Fruit fly (Drosophila melanogaster) whole organism, wandering third instar larva: ENCODE results near the gene Eip63F-1.

ENCODE experiments used
- Abd-B ChIP-seq: fragments of >200 bp; optimal IDR thresholded peaks from 2 replicates; lab custom pipeline; 2017; ENCODE audit warnings: missing biosample characterization, missing genetic modification characterization
- CG32264 ChIP-seq: fragments of 200-800 bp; sonication (Bioruptor generic); optimal IDR thresholded peaks from 2 replicates; lab custom pipeline; 2016; ENCODE audit warnings: missing biosample characterization, missing genetic modification characterization
- CG9705 ChIP-seq: fragments of 200-800 bp; sonication (Bioruptor generic); optimal IDR thresholded peaks from 2 replicates; lab custom pipeline; 2018; ENCODE audit warnings: missing biosample characterization, mild to moderate bottlenecking, missing genetic modification characterization
- CrebA ChIP-seq: fragments of 200-800 bp; sonication (Bioruptor generic); optimal IDR thresholded peaks from 2 replicates; lab custom pipeline; 2016; ENCODE audit warnings: missing biosample characterization, mild to moderate bottlenecking, missing genetic modification characterization, borderline replicate concordance
- Dfd ChIP-seq: fragments of >200 bp; optimal IDR thresholded peaks from 2 replicates; lab custom pipeline; 2017; ENCODE audit warnings: missing biosample characterization, missing genetic modification characterization
- Dif ChIP-seq: fragments of 200-275, 200-300 bp; sonication (Bioruptor generic); optimal IDR thresholded peaks from 2 replicates; lab custom pipeline; 2018; ENCODE audit warnings: missing biosample characterization, missing genetic modification characterization; ENCODE audit not compliant: partially characterized antibody
- HLH106 ChIP-seq: fragments of 200-800 bp; optimal IDR thresholded peaks from 3 replicates; lab custom pipeline; 2019; ENCODE audit warnings: missing biosample characterization, mild to moderate bottlenecking, missing genetic modification characterization, moderate library complexity
- Hnf4 ChIP-seq: fragments of 200-800 bp; sonication (Bioruptor generic); optimal IDR thresholded peaks from 2 replicates; lab custom pipeline; 2016; ENCODE audit warnings: missing biosample characterization, mild to moderate bottlenecking, missing genetic modification characterization
- Hr78 ChIP-seq: fragments of >200 bp; optimal IDR thresholded peaks from 2 replicates; lab custom pipeline; 2017; ENCODE audit warnings: missing biosample characterization, missing genetic modification characterization
- Hr83 ChIP-seq: fragments of 200-300 bp; sonication (Bioruptor generic); optimal IDR thresholded peaks from 2 replicates; lab custom pipeline; 2016; ENCODE audit warnings: missing biosample characterization, mild to moderate bottlenecking, missing genetic modification characterization, moderate library complexity; ENCODE audit not compliant: poor library complexity, severe bottlenecking
- Mio ChIP-seq: sonication (Bioruptor generic); optimal IDR thresholded peaks from 2 replicates; lab custom pipeline; 2016; ENCODE audit warnings: missing biosample characterization, missing genetic modification characterization
- Myc ChIP-seq: fragments of >200 bp; optimal IDR thresholded peaks from 2 replicates; lab custom pipeline; 2017
- OdsH ChIP-seq: fragments of 200-800 bp; sonication (Bioruptor generic); optimal IDR thresholded peaks from 2 replicates; lab custom pipeline; 2016; ENCODE audit warnings: missing biosample characterization, mild to moderate bottlenecking, missing genetic modification characterization
- Rel ChIP-seq, 2 experiments: fragments of 200-800 bp; sonication (Bioruptor generic) in 1 of 2; optimal IDR thresholded peaks; 2 replicates in 1 of 2; 3 replicates in 1 of 2; lab custom pipeline; 2016 to 2019; ENCODE audit warnings: mild to moderate bottlenecking in 2 of 2, missing biosample characterization in 2 of 2, missing genetic modification characterization in 2 of 2, moderate library complexity in 1 of 2
- Sp1 ChIP-seq: fragments of 200-800 bp; sonication (Bioruptor generic); optimal IDR thresholded peaks from 3 replicates; lab custom pipeline; 2019; ENCODE audit warnings: missing biosample characterization, mild to moderate bottlenecking, missing genetic modification characterization, moderate library complexity
- Vsx2 ChIP-seq: fragments of 200-300, 225-300 bp; sonication (Bioruptor generic); optimal IDR thresholded peaks from 2 replicates; lab custom pipeline; 2018; ENCODE audit warnings: missing biosample characterization, missing genetic modification characterization; ENCODE audit not compliant: partially characterized antibody
- br ChIP-seq: fragments of 200-800 bp; sonication (Bioruptor generic); optimal IDR thresholded peaks from 2 replicates; lab custom pipeline; 2016; ENCODE audit warnings: missing biosample characterization, missing genetic modification characterization
- brk ChIP-seq: fragments of 200-800 bp; sonication (Bioruptor generic); optimal IDR thresholded peaks from 2 replicates; lab custom pipeline; 2016; ENCODE audit warnings: missing biosample characterization, mild to moderate bottlenecking, missing genetic modification characterization
- dmrt93B ChIP-seq: fragments of 200-800 bp; sonication (Bioruptor generic); optimal IDR thresholded peaks from 2 replicates; lab custom pipeline; 2018; ENCODE audit warnings: missing biosample characterization, mild to moderate bottlenecking, missing genetic modification characterization
- dsf ChIP-seq: sonication (Bioruptor generic); optimal IDR thresholded peaks from 2 replicates; lab custom pipeline; 2016; ENCODE audit warnings: missing biosample characterization, missing genetic modification characterization, borderline replicate concordance
- ey ChIP-seq: fragments of 200-800 bp; sonication (Bioruptor generic); optimal IDR thresholded peaks from 2 replicates; lab custom pipeline; 2016; ENCODE audit warnings: missing biosample characterization, missing genetic modification characterization
- h ChIP-seq: fragments of 200-800 bp; sonication (Bioruptor generic); optimal IDR thresholded peaks from 3 replicates; lab custom pipeline; 2016; ENCODE audit warnings: missing biosample characterization, mild to moderate bottlenecking, missing genetic modification characterization
- jim ChIP-seq: fragments of 175-275, 200-325 bp; sonication (Bioruptor generic); optimal IDR thresholded peaks from 2 replicates; lab custom pipeline; 2016; ENCODE audit warnings: missing biosample characterization, mild to moderate bottlenecking, missing genetic modification characterization
- pan ChIP-seq: fragments of >200 bp; optimal IDR thresholded peaks from 2 replicates; lab custom pipeline; 2017
- rgr ChIP-seq: fragments of 200-800 bp; sonication (Bioruptor generic); optimal IDR thresholded peaks from 3 replicates; lab custom pipeline; 2016; ENCODE audit warnings: missing biosample characterization, mild to moderate bottlenecking, missing genetic modification characterization
- sage ChIP-seq: fragments of 200-800 bp; sonication (Bioruptor generic); optimal IDR thresholded peaks from 2 replicates; lab custom pipeline; 2016; ENCODE audit warnings: missing biosample characterization, mild to moderate bottlenecking, missing genetic modification characterization
- sv ChIP-seq: fragments of 200-800 bp; sonication (Bioruptor generic); optimal IDR thresholded peaks from 3 replicates; lab custom pipeline; 2016; ENCODE audit warnings: missing biosample characterization, missing genetic modification characterization
- usp ChIP-seq: fragments of >200 bp; optimal IDR thresholded peaks from 2 replicates; lab custom pipeline; 2017; ENCODE audit warnings: missing biosample characterization, missing genetic modification characterization
- woc ChIP-seq: sonication (Bioruptor generic); optimal IDR thresholded peaks from 2 replicates; lab custom pipeline; 2016; ENCODE audit warnings: missing biosample characterization, mild to moderate bottlenecking, missing genetic modification characterization

The Eip63F-1 gene

DNA sequence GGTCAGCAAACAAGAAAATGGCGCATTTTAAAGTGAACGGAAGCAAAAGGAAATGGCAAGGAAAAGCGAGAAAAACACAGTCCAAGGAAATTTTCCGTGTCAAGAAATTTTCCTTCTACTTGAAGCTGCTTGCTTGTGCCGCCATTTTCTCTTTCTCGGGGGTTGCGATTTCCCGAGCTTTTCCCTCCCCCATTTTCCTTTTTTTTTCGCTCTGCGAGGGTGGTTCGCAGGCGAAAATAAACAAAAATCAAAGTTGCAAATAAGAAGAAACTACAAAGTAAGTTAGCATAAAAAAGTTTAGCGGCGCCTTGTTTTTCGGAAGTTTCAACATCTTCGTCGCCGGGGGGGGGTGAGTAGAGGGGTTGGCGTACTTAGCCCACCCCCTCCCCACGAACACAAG lies 48.0 kb downstream of the Eip63F-1 start:
- TF ChIP-seq OdsH (GFP tag; lab: Kevin White, UChicago): no peak
- no peak for TF ChIP-seq br (GFP tag; lab: Kevin White, UChicago)
- TF ChIP-seq ey: no peak
- TF ChIP-seq Rel (GFP tag; optimal IDR thresholded peaks at IDR 0.05; lab: Kevin White, UChicago): no peak
- no peak for TF ChIP-seq Rel (tag; optimal IDR thresholded peaks at IDR 0.05; lab: Kevin White, UChicago)
- TF ChIP-seq Hnf4 (GFP tag; lab: Kevin White, UChicago): no peak
- no peak for TF ChIP-seq Dfd (GFP tag; lab: Kevin White, UChicago)
- no peak for TF ChIP-seq Myc
- TF ChIP-seq brk (GFP tag; lab: Kevin White, UChicago): no peak

- TF ChIP-seq CG9705 (GFP tag; lab: Kevin White, UChicago): no peak
- TF ChIP-seq CG32264: no peak
- TF ChIP-seq HLH106 (tag; lab: Kevin White, UChicago): no peak
- TF ChIP-seq, all 38 proteins: peak for 0
These were observed 49.5 kb downstream of the Eip63F-1 start for dm6 chr3L:3885933-3886332.

DNA sequence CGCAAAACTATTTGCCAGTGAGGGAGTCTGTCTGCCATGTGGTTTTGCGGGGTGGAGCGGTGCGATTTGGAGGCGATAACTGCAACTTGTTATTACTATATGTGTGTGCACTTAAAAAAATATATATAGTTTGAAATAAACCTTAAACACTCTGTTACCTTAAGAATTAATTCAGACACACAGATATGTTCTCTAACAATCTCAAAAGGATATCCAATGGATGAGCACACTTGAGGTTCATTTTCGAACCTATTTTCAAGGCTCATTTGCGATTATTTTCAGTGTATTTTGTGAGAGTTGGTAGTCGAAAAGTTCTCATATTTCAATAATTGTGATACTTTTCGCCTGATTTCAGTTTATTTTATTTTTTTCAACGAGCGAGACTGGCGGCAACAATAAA lies 53.4 kb downstream of the Eip63F-1 start:
- TF ChIP-seq sage (no peak), Hnf4 (GFP tag; lab: Kevin White, UChicago) (no peak), woc (GFP tag; lab: Kevin White, UChicago) (no peak), Hr83 (GFP tag; lab: Kevin White, UChicago) (no peak), dmrt93B (GFP tag; lab: Kevin White, UChicago) (no peak), pan (lab: Kevin White, UChicago) (no peak), Sp1 (no peak), brk (GFP tag; lab: Kevin White, UChicago) (no peak), sv (GFP tag; lab: Kevin White, UChicago) (no peak), rgr (GFP tag; lab: Kevin White, UChicago) (no peak), Abd-B (GFP tag; lab: Kevin White, UChicago) (no peak), Dif (GFP tag; lab: Kevin White, UChicago) (no peak), OdsH (GFP tag; lab: Kevin White, UChicago) (no peak), Mio (GFP tag; lab: Kevin White, UChicago) (no peak), dsf (no peak), ey (no peak)

DNA sequence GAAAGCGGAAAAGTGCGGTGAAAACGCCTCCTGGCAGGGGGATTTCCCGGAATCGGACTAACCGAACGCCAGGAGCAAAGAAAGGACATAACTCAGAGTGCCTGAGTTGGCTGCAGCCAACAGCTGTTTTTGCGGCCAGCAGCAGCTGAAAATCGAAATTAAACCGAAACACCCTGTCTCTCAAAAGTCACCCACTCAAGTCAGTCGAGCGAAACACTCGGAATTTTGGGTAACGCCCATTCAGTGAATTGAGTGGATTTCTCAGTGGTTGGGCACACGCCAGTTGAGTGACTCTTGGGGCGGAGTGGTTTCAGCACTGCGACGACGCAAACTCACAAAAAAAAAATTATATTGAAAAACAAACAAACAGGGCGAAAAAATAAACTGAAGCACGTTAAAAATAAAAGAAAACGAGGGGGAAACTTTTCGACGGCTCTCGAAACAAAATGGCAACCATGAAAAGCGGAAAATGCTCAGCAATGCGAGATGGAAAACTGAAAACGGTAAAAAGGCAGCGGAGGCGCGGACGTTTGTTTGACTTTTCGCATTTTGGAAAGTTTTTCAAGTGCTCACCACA lies 56.6 kb downstream of the Eip63F-1 start:
- TF ChIP-seq Hr78 (GFP tag; lab: Kevin White, UChicago) (no peak), jim (no peak), Abd-B (GFP tag; lab: Kevin White, UChicago) (no peak), CrebA (GFP tag; lab: Kevin White, UChicago) (peak; percentile 18), Rel (GFP tag; optimal IDR thresholded peaks at IDR 0.05; lab: Kevin White, UChicago) (peak; percentile 57), Rel (tag; optimal IDR thresholded peaks at IDR 0.05; lab: Kevin White, UChicago) (peak; percentile 38), Sp1 (peak; percentile 69), Vsx2 (no peak), sv (GFP tag; lab: Kevin White, UChicago) (no peak), dmrt93B (GFP tag; lab: Kevin White, UChicago) (no peak), Dfd (GFP tag; lab: Kevin White, UChicago) (no peak), CG9705 (GFP tag; lab: Kevin White, UChicago) (no peak), Dif (GFP tag; lab: Kevin White, UChicago) (no peak), woc (GFP tag; lab: Kevin White, UChicago) (no peak), Hnf4 (GFP tag; lab: Kevin White, UChicago) (no peak), usp (GFP tag; lab: Kevin White, UChicago) (no peak), HLH106 (tag; lab: Kevin White, UChicago) (no peak)

DNA sequence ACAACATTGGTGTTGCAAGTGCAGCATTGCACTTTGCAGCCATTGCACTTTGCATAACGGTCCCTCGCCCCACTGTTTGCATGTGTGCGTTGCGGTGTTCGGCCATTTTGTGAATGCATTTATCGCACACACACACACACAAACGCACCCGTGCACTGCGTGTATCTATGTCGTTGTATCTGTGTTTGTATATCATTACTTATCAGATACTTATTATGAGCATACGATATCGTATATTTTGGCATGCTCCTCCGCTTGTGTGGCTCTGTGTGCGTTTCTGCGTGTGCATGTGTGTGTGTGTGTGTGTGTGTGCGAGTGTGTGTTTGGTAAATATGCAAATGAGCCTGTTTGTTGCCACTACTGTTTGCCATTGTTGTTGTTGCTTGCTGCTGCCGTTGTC lies 58.6 kb downstream of the Eip63F-1 start:
- TF ChIP-seq HLH106 (tag; lab: Kevin White, UChicago): no peak
- no peak for TF ChIP-seq h (GFP tag; lab: Kevin White, UChicago)
- TF ChIP-seq Dfd (GFP tag; lab: Kevin White, UChicago): peak; percentile 67
